Fruit fly (Drosophila melanogaster) whole organism, prepupa: ENCODE data around the gene Hsc70-3.

Source experiments
- Blimp-1 ChIP-seq: fragments of 200-800 bp; sonication (Bioruptor generic); optimal IDR thresholded peaks from 3 replicates; lab custom pipeline; 2017; ENCODE audit warnings: missing biosample characterization, missing genetic modification characterization, mild to moderate bottlenecking, moderate library complexity, missing genetic modification reagents
- CG10631 ChIP-seq: fragments of 200-800 bp; sonication (Bioruptor generic); optimal IDR thresholded peaks from 2 replicates; lab custom pipeline; 2016; ENCODE audit warnings: missing biosample characterization, missing genetic modification characterization
- CG10669 ChIP-seq: fragments of 200-800 bp; sonication (Bioruptor generic); optimal IDR thresholded peaks from 3 replicates; lab custom pipeline; 2018; ENCODE audit warnings: missing biosample characterization, mild to moderate bottlenecking, missing genetic modification characterization, moderate library complexity
- CG11762 ChIP-seq: fragments of 200-800 bp; sonication (Bioruptor generic); optimal IDR thresholded peaks from 3 replicates; lab custom pipeline; 2016; ENCODE audit warnings: missing biosample characterization, missing genetic modification characterization; ENCODE audit not compliant: insufficient read depth
- CG1621 ChIP-seq: fragments of 200-800 bp; sonication (Bioruptor generic); optimal IDR thresholded peaks from 3 replicates; lab custom pipeline; 2018; ENCODE audit warnings: missing biosample characterization, mild to moderate bottlenecking, missing genetic modification characterization
- CG31627 ChIP-seq: fragments of 200-800 bp; sonication (Bioruptor generic); optimal IDR thresholded peaks from 3 replicates; lab custom pipeline; 2016; ENCODE audit warnings: missing biosample characterization, missing genetic modification characterization
- CG32006 ChIP-seq: fragments of 200-800 bp; sonication (Bioruptor generic); optimal IDR thresholded peaks from 3 replicates; lab custom pipeline; 2017; ENCODE audit warnings: missing biosample characterization, mild to moderate bottlenecking, missing genetic modification characterization
- CG4318 ChIP-seq: fragments of 200-800 bp; sonication (Bioruptor generic); optimal IDR thresholded peaks from 3 replicates; lab custom pipeline; 2017; ENCODE audit warnings: missing biosample characterization, mild to moderate bottlenecking, missing genetic modification characterization
- CG6163 ChIP-seq: fragments of 200-800 bp; sonication (Bioruptor generic); IDR thresholded peaks from 3 replicates; pipeline ENCODE4 v1.3.6; 2022; ENCODE audit warnings: missing biosample characterization, missing genetic modification characterization
- CG6792 ChIP-seq: fragments of 200-800 bp; sonication (Bioruptor generic); optimal IDR thresholded peaks from 3 replicates; lab custom pipeline; 2016; ENCODE audit warnings: missing biosample characterization, missing genetic modification characterization
- CG6854 ChIP-seq: fragments of 200-800 bp; sonication (Bioruptor generic); optimal IDR thresholded peaks from 2 replicates; lab custom pipeline; 2017; ENCODE audit warnings: missing biosample characterization, mild to moderate bottlenecking, missing genetic modification characterization
- CG8119 ChIP-seq: fragments of 200-800 bp; sonication (Bioruptor generic); IDR thresholded peaks from 3 replicates; pipeline ENCODE4 v1.3.6; 2022; ENCODE audit warnings: missing biosample characterization, missing genetic modification characterization
- CG8319 ChIP-seq: fragments of 200-800 bp; sonication (Bioruptor generic); optimal IDR thresholded peaks from 3 replicates; lab custom pipeline; 2016; ENCODE audit warnings: missing biosample characterization, missing genetic modification characterization
- CG9139 ChIP-seq: fragments of 200-800 bp; sonication (Bioruptor generic); optimal IDR thresholded peaks from 3 replicates; lab custom pipeline; 2017; ENCODE audit warnings: missing biosample characterization, mild to moderate bottlenecking, missing genetic modification characterization
- Eip75B ChIP-seq: fragments of 200-800 bp; sonication (Bioruptor generic); optimal IDR thresholded peaks from 3 replicates; lab custom pipeline; 2016; ENCODE audit warnings: missing biosample characterization, missing genetic modification characterization
- Eip78C ChIP-seq: fragments of 200-800 bp; sonication (Bioruptor generic); peaks from one replicate; lab custom pipeline; 2016; ENCODE audit warnings: missing biosample characterization, missing genetic modification characterization
- Eip93F ChIP-seq: fragments of 200-800 bp; sonication (Bioruptor generic); optimal IDR thresholded peaks from 2 replicates; lab custom pipeline; 2016; ENCODE audit warnings: missing biosample characterization, mild to moderate bottlenecking, missing genetic modification characterization
- Ets96B ChIP-seq: fragments of 200-800 bp; optimal IDR thresholded peaks from 2 replicates; lab custom pipeline; 2019; ENCODE audit warnings: missing biosample characterization, mild to moderate bottlenecking, missing genetic modification characterization, moderate library complexity
- Gug ChIP-seq: fragments of 200-800 bp; sonication (Bioruptor generic); IDR thresholded peaks from 2 replicates; pipeline ENCODE4 v1.3.6; 2022; ENCODE audit warnings: missing biosample characterization, missing genetic modification characterization
- Hr39 ChIP-seq: fragments of 200-800 bp; sonication (Bioruptor generic); optimal IDR thresholded peaks from 2 replicates; lab custom pipeline; 2016; ENCODE audit warnings: missing biosample characterization, missing genetic modification characterization
- Hr4 ChIP-seq: fragments of 200-800 bp; sonication (Bioruptor generic); optimal IDR thresholded peaks from 3 replicates; lab custom pipeline; 2016; ENCODE audit warnings: missing biosample characterization, missing genetic modification characterization
- Met ChIP-seq: fragments of 200-800 bp; sonication (Bioruptor generic); optimal IDR thresholded peaks from 3 replicates; lab custom pipeline; 2016; ENCODE audit warnings: missing biosample characterization, missing genetic modification characterization
- Smox ChIP-seq: fragments of 200-800 bp; sonication (Bioruptor generic); optimal IDR thresholded peaks from 3 replicates; lab custom pipeline; 2016; ENCODE audit warnings: missing biosample characterization, missing genetic modification characterization
- Sox102F ChIP-seq: fragments of 200-800 bp; sonication (Bioruptor generic); optimal IDR thresholded peaks from 2 replicates; lab custom pipeline; 2016; ENCODE audit warnings: missing biosample characterization, mild to moderate bottlenecking, missing genetic modification characterization
- Sox14 ChIP-seq: fragments of 200-800 bp; sonication (Bioruptor generic); optimal IDR thresholded peaks from 3 replicates; lab custom pipeline; 2016; ENCODE audit warnings: missing biosample characterization, missing genetic modification characterization
- Sox15 ChIP-seq: fragments of 200-800 bp; sonication (Bioruptor generic); optimal IDR thresholded peaks from 3 replicates; lab custom pipeline; 2016; ENCODE audit warnings: missing biosample characterization, missing genetic modification characterization
- achi ChIP-seq: fragments of 200-800 bp; sonication (Bioruptor generic); optimal IDR thresholded peaks from 3 replicates; lab custom pipeline; 2016; ENCODE audit warnings: missing biosample characterization, missing genetic modification characterization
- dsx ChIP-seq: fragments of 200-800 bp; optimal IDR thresholded peaks from 3 replicates; lab custom pipeline; 2019; ENCODE audit warnings: missing biosample characterization, mild to moderate bottlenecking, missing genetic modification characterization, moderate library complexity; ENCODE audit not compliant: poor library complexity, severe bottlenecking
- eg ChIP-seq: fragments of 200-800 bp; sonication (Bioruptor generic); IDR thresholded peaks from 3 replicates; pipeline ENCODE4 v1.3.6; 2022; ENCODE audit warnings: missing biosample characterization, missing genetic modification characterization
- fd59A ChIP-seq: fragments of 200-800 bp; sonication (Bioruptor generic); optimal IDR thresholded peaks from 2 replicates; lab custom pipeline; 2017; ENCODE audit warnings: missing biosample characterization, mild to moderate bottlenecking, missing genetic modification characterization, missing genetic modification reagents
- fd85E ChIP-seq: fragments of 200-800 bp; sonication (Bioruptor generic); optimal IDR thresholded peaks from 3 replicates; lab custom pipeline; 2016; ENCODE audit warnings: missing biosample characterization, missing genetic modification characterization
- fkh ChIP-seq: fragments of 200-800 bp; sonication (Bioruptor generic); optimal IDR thresholded peaks from 3 replicates; lab custom pipeline; 2017; ENCODE audit warnings: missing biosample characterization, mild to moderate bottlenecking, missing genetic modification characterization, moderate library complexity
- lz ChIP-seq: fragments of 200-800 bp; sonication (Bioruptor generic); optimal IDR thresholded peaks from 3 replicates; lab custom pipeline; 2016; ENCODE audit warnings: missing biosample characterization, missing genetic modification characterization
- net ChIP-seq: fragments of 200-800 bp; sonication (Bioruptor generic); optimal IDR thresholded peaks from 3 replicates; lab custom pipeline; 2016; ENCODE audit warnings: missing biosample characterization, missing genetic modification characterization
- salr ChIP-seq, 2 experiments: fragments of 200-800 bp; sonication (Bioruptor generic); optimal IDR thresholded peaks; 3 replicates each; lab custom pipeline; 2016 to 2018; ENCODE audit warnings: missing biosample characterization in 2 of 2, missing genetic modification characterization in 2 of 2, mild to moderate bottlenecking in 1 of 2
- spab ChIP-seq: fragments of 200-800 bp; sonication (Bioruptor generic); optimal IDR thresholded peaks from 2 replicates; lab custom pipeline; 2017; ENCODE audit warnings: missing biosample characterization, mild to moderate bottlenecking, missing genetic modification characterization, missing genetic modification reagents
- ss ChIP-seq, 2 experiments: fragments of 200-800 bp; sonication (Bioruptor generic); optimal IDR thresholded peaks; 2 replicates in 1 of 2; 3 replicates in 1 of 2; lab custom pipeline; 2017 to 2018; ENCODE audit warnings: mild to moderate bottlenecking in 2 of 2, missing biosample characterization in 2 of 2, missing genetic modification characterization in 2 of 2, moderate library complexity in 1 of 2
- svp ChIP-seq: fragments of 200-800 bp; sonication (Bioruptor generic); peaks from one replicate; lab custom pipeline; 2016; ENCODE audit warnings: missing biosample characterization, missing genetic modification characterization
- topi ChIP-seq: fragments of 200-800 bp; sonication (Bioruptor generic); optimal IDR thresholded peaks from 3 replicates; lab custom pipeline; 2016; ENCODE audit warnings: missing biosample characterization, missing genetic modification characterization
- vri ChIP-seq: fragments of 200-800 bp; sonication (Bioruptor generic); optimal IDR thresholded peaks from 3 replicates; lab custom pipeline; 2016; ENCODE audit warnings: missing biosample characterization, mild to moderate bottlenecking, missing genetic modification characterization

Gene Hsc70-3

DNA sequence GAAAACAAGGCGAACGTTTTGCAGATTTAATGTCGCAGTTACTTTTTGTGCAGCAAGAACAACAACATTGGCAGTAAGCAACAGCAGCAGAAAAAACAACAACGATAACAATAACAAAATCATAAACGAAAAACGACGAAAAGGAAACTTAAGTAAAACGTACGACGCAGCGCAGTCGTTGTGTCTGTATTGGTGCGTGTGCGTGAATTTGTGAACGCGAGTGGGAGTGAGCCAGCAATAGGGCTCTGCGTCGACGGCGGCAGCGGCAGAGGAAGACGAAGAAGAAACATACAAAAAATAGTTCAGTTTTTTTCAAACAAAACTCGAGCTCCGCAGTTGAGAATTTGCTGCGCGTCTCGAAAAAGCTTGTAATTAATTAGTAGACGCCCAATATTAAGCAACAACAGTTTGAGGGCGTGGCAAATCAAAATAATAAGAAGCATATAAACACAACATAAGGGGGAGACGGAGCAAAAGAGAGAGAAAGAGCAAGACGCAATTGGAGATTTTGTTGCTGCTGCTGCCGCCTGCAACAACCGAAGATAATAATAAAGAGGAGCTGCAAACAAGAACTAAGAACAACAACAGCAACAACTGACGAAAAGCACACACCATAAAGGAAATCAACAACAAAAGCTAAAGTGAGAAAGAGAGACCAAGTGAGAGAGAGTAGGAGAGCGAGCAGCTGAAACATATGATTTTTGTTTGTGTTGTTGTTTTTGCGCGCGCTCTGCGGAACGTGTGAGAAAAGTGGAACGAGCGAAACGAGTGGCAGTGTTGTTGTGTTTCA, 10.5 kb upstream of the Hsc70-3 start (continued):
- TF ChIP-seq ss (GFP tag; optimal IDR thresholded peaks at IDR 0.05; lab: Kevin White, UChicago) (peak; percentile 6 to 41), CG6163 (GFP tag; lab: Robert Waterston, UW) (peak; percentile 79), CG32006 (GFP tag; lab: Kevin White, UChicago) (no peak), CG31627 (GFP tag; lab: Kevin White, UChicago) (no peak), Met (GFP tag; lab: Kevin White, UChicago) (no peak), fd59A (no peak), Sox14 (no peak), fd85E (no peak), vri (GFP tag; lab: Kevin White, UChicago) (peak; percentile 15), achi (GFP tag; lab: Kevin White, UChicago) (no peak), CG4318 (GFP tag; lab: Kevin White, UChicago) (no peak), Gug (GFP tag; lab: Robert Waterston, UW) (no peak), svp (GFP tag; lab: Kevin White, UChicago) (peak; percentile 23), Eip93F (GFP tag; lab: Kevin White, UChicago) (no peak), CG8119 (GFP tag; lab: Robert Waterston, UW) (peak; percentile 23; the same call in 2 of the 3 replicates), Blimp-1 (GFP tag; lab: Kevin White, UChicago) (no peak), lz (GFP tag; lab: Kevin White, UChicago) (no peak), Sox15 (GFP tag; lab: Kevin White, UChicago) (no peak), CG10631 (GFP tag; lab: Kevin White, UChicago) (no peak), Eip75B (GFP tag; lab: Kevin White, UChicago) (no peak), CG8319 (GFP tag; lab: Kevin White, UChicago) (no peak), dsx (GFP tag; lab: Kevin White, UChicago) (peak; percentile 14), CG1621 (tag; lab: Kevin White, UChicago) (no peak), Ets96B (tag; lab: Kevin White, UChicago) (peak; percentile 12), topi (GFP tag; lab: Kevin White, UChicago) (no peak), CG6854 (GFP tag; lab: Kevin White, UChicago) (peak; percentile 26), CG6792 (GFP tag; lab: Kevin White, UChicago) (no peak)

- peak; percentile 11 for TF ChIP-seq lz (GFP tag; lab: Kevin White, UChicago)
- TF ChIP-seq Sox102F (GFP tag; lab: Kevin White, UChicago): peak; percentile 33
- TF ChIP-seq CG6163 (GFP tag; lab: Robert Waterston, UW): 0 out of 3 replicates have a peak, but pooled peaks have one; percentile 0
- peak; percentile 38 for TF ChIP-seq Eip78C
- peak; percentile 60 for TF ChIP-seq svp (GFP tag; lab: Kevin White, UChicago)
- no peak for TF ChIP-seq Hr39
- TF ChIP-seq Smox (GFP tag; lab: Kevin White, UChicago): no peak
- TF ChIP-seq Eip93F (GFP tag; lab: Kevin White, UChicago): peak; percentile 8
Measured at dm6 chrX:11816434-11816948, 9.6 kb upstream of the Hsc70-3 start, which contains the start of the genes CG1578 and rudhira. Gene CG1578, minus strand, starts transcription at chrX:11816551. Gene rudhira, plus strand, starts transcription at chrX:11816898.

- peak; percentile 15 for TF ChIP-seq fkh
- no peak for TF ChIP-seq Hr39
- no peak for TF ChIP-seq Sox14
- TF ChIP-seq Met (GFP tag; lab: Kevin White, UChicago): no peak
- TF ChIP-seq CG6854 (GFP tag; lab: Kevin White, UChicago): no peak
- TF ChIP-seq svp (GFP tag; lab: Kevin White, UChicago): peak; percentile 66
- no peak for TF ChIP-seq CG6163 (GFP tag; lab: Robert Waterston, UW)
- TF ChIP-seq CG11762 (GFP tag; lab: Kevin White, UChicago): no peak
- TF ChIP-seq Gug (GFP tag; lab: Robert Waterston, UW): no peak
- no peak for TF ChIP-seq salr (GFP tag; optimal IDR thresholded peaks at IDR 0.05; lab: Kevin White, UChicago)
- TF ChIP-seq CG9139 (GFP tag; lab: Kevin White, UChicago): no peak
- no peak for TF ChIP-seq CG8319 (GFP tag; lab: Kevin White, UChicago)
- peak; percentile 39 for TF ChIP-seq Eip78C
- no peak for TF ChIP-seq CG4318 (GFP tag; lab: Kevin White, UChicago)
- 0 out of 3 replicates have a peak, but pooled peaks have one; percentile 31 for TF ChIP-seq eg (GFP tag; lab: Robert Waterston, UW)
- no peak for TF ChIP-seq net (GFP tag; lab: Kevin White, UChicago)
- no peak for TF ChIP-seq CG32006 (GFP tag; lab: Kevin White, UChicago)
- no peak for TF ChIP-seq Smox (GFP tag; lab: Kevin White, UChicago)
- TF ChIP-seq Blimp-1 (GFP tag; lab: Kevin White, UChicago): peak; percentile 92
- no peak for TF ChIP-seq spab
- TF ChIP-seq Hr4 (GFP tag; lab: Kevin White, UChicago): no peak
- no peak for TF ChIP-seq CG10669 (GFP tag; lab: Kevin White, UChicago)
- no peak for TF ChIP-seq fd85E
Measured at dm6 chrX:11815356-11816270, 8.7 kb upstream of the Hsc70-3 start.
